Fruit fly (Drosophila melanogaster): ENCODE data around the gene Cp15.
A peak's percentile ranks its signal among the peaks of the same experiment; 100 is the strongest.

Gene Cp15

DNA sequence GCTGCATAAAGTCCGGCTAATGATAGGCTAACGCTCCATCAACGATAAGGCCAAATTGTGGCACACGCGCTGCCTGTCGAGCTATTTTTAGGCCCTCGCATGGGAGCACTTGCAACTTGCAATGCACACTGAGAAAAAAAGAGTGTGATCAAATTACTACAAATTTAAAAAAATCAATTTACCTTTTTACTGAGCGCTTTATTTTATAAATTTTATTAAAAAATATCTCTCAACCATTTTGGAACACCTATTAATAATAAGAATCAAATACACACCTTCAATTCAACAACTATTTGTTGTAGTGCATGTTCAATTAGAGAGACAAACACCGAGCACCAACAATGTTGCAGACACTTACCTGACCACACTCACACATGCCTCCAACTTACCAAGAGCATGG, 37.2 kb downstream of the Cp15 start (continued):
- TF ChIP-seq CG14441 (GFP tag; IDR thresholded peaks at IDR 0.05) = peak; percentile 42; the same call in 1 of the 2 replicates
- peak; percentile 74 for TF ChIP-seq H2.0 (GFP tag; IDR thresholded peaks at IDR 0.05)
- TF ChIP-seq HLH3B (GFP tag; IDR thresholded peaks at IDR 0.05) = peak; percentile 40
- peak; percentile 37 for TF ChIP-seq dmrt11E (tag; optimal IDR thresholded peaks at IDR 0.05)
- TF ChIP-seq Mrtf (GFP tag; IDR thresholded peaks at IDR 0.05) = peak; percentile 39; the same call in 1 of the 3 replicates
- TF ChIP-seq vvl (GFP tag; IDR thresholded peaks at IDR 0.05) = peak; percentile 71
- no peak for TF ChIP-seq da (GFP tag; optimal IDR thresholded peaks at IDR 0.05)
- TF ChIP-seq Ets65A (GFP tag) = peak; percentile 92
- peak in 1 of 2 experiments; percentile 42 for TF ChIP-seq Hr78 (GFP tag; optimal IDR thresholded peaks at IDR 0.05)
- TF ChIP-seq CG14710 (tag; optimal IDR thresholded peaks at IDR 0.05) = peak; percentile 37
- TF ChIP-seq CG1233 (GFP tag; optimal IDR thresholded peaks at IDR 0.05) = peak; percentile 14
- TF ChIP-seq hkb (optimal IDR thresholded peaks at IDR 0.05) = no peak
- TF ChIP-seq hkb (GFP tag; IDR thresholded peaks at IDR 0.05) = peak; percentile 31
- no peak for TF ChIP-seq hth (optimal IDR thresholded peaks at IDR 0.05)
- TF ChIP-seq CG9932 (GFP tag; IDR thresholded peaks at IDR 0.05) = no peak
- peak; percentile 85 for TF ChIP-seq CG17328 (GFP tag; IDR thresholded peaks at IDR 0.05)
- TF ChIP-seq amos (GFP tag; IDR thresholded peaks at IDR 0.05; ENCODE audit: partially characterized antibody) = no peak
- TF ChIP-seq CG11504 (tag; optimal IDR thresholded peaks at IDR 0.05) = peak; percentile 96
- TF ChIP-seq CG17802 (tag; optimal IDR thresholded peaks at IDR 0.05) = peak; percentile 5
- peak; percentile 7; the same call in 1 of the 2 replicates for TF ChIP-seq dimm (GFP tag; IDR thresholded peaks at IDR 0.05)
- TF ChIP-seq Xrp1 (GFP tag; IDR thresholded peaks at IDR 0.05) = peak; percentile 67
- peak; percentile 78; the same call in 2 of the 3 replicates for TF ChIP-seq gce (GFP tag; IDR thresholded peaks at IDR 0.05)
- TF ChIP-seq CG6654 (GFP tag; optimal IDR thresholded peaks at IDR 0.05) = no peak
- peak; percentile 35 for TF ChIP-seq CG11247 (GFP tag; IDR thresholded peaks at IDR 0.05)
- TF ChIP-seq CG13424 (tag; optimal IDR thresholded peaks at IDR 0.05) = no peak
- TF ChIP-seq seq (GFP tag; IDR thresholded peaks at IDR 0.05) = peak; percentile 9
- no peak for TF ChIP-seq lov (optimal IDR thresholded peaks at IDR 0.05)
- TF ChIP-seq lov (GFP tag; IDR thresholded peaks at IDR 0.05) = peak; percentile 28; the same call in 2 of the 3 replicates
- TF ChIP-seq prd (optimal IDR thresholded peaks at IDR 0.05) = no peak
- TF ChIP-seq prd (GFP tag; IDR thresholded peaks at IDR 0.05) = peak; percentile 18; the same call in 2 of the 3 replicates
- TF ChIP-seq CG11085 (GFP tag; IDR thresholded peaks at IDR 0.05) = peak; percentile 11; the same call in 1 of the 2 replicates
- peak; percentile 66 for TF ChIP-seq H15 (GFP tag; IDR thresholded peaks at IDR 0.05)
- TF ChIP-seq ap (GFP tag; IDR thresholded peaks at IDR 0.05) = peak; percentile 67
- TF ChIP-seq bsh (GFP tag; optimal IDR thresholded peaks at IDR 0.05) = peak in 1 of 2 experiments; percentile 81
- peak; percentile 20 for TF ChIP-seq stwl (tag; optimal IDR thresholded peaks at IDR 0.05)
- TF ChIP-seq CG2875 (GFP tag; optimal IDR thresholded peaks at IDR 0.05) = no peak
- no peak for TF ChIP-seq pnt (GFP tag; optimal IDR thresholded peaks at IDR 0.05)
- no peak for TF ChIP-seq CG1832 (GFP tag; optimal IDR thresholded peaks at IDR 0.05)
- TF ChIP-seq CG10366 (GFP tag; IDR thresholded peaks at IDR 0.05) = peak; percentile 54
- no peak for TF ChIP-seq CG18619 (GFP tag; optimal IDR thresholded peaks at IDR 0.05)
- TF ChIP-seq Camta (GFP tag; optimal IDR thresholded peaks at IDR 0.05) = no peak
- no peak for TF ChIP-seq CG4328 (GFP tag; optimal IDR thresholded peaks at IDR 0.05)
- no peak for TF ChIP-seq Hey (tag; optimal IDR thresholded peaks at IDR 0.05)
- no peak for TF ChIP-seq CG2120 (GFP tag; optimal IDR thresholded peaks at IDR 0.05)
- peak; percentile 80 for TF ChIP-seq unpg (GFP tag; optimal IDR thresholded peaks at IDR 0.05)
- peak; percentile 71 for TF ChIP-seq zf30C (GFP tag; optimal IDR thresholded peaks at IDR 0.05)
- TF ChIP-seq CG10147 (GFP tag; optimal IDR thresholded peaks at IDR 0.05) = no peak
- TF ChIP-seq D19A (tag; optimal IDR thresholded peaks at IDR 0.05) = no peak
- no peak; the same call in 1 of the 2 replicates for TF ChIP-seq sob (GFP tag; IDR thresholded peaks at IDR 0.05)

Data from whole organism, embryonic.